Fruit fly (Drosophila melanogaster) whole organism, pupa: ENCODE measurements around the gene MFS10.

Source experiments
- CG12605 ChIP-seq: fragments of 200-800 bp; sonication (Bioruptor generic); IDR thresholded peaks from 2 replicates; pipeline ENCODE4 v1.3.6; 2022; ENCODE audit warnings: missing biosample characterization, missing genetic modification characterization
- CG14655 ChIP-seq: fragments of 200-800 bp; sonication (Bioruptor generic); optimal IDR thresholded peaks from 3 replicates; lab custom pipeline; 2017; ENCODE audit warnings: mild to moderate bottlenecking, missing biosample characterization, missing genetic modification reagents, missing genetic modification characterization
- CG9948 ChIP-seq: fragments of 200-800 bp; sonication (Bioruptor generic); optimal IDR thresholded peaks from 2 replicates; lab custom pipeline; 2018; ENCODE audit warnings: missing biosample characterization, mild to moderate bottlenecking, missing genetic modification characterization, moderate library complexity
- Ets98B ChIP-seq: fragments of 200-800 bp; sonication (Bioruptor generic); IDR thresholded peaks from 2 replicates; pipeline ENCODE4 v1.3.6; 2022; ENCODE audit warnings: missing biosample characterization, missing genetic modification characterization

dm6 chrX:13104571-13104970 is 24.2 kb upstream of the MFS10 start:
- TF ChIP-seq CG9948, result no peak
- TF ChIP-seq CG12605 (GFP tag; lab: Robert Waterston, UW), result no peak
- TF ChIP-seq Ets98B (GFP tag; lab: Robert Waterston, UW), result no peak
- TF ChIP-seq CG14655 (GFP tag; lab: Kevin White, UChicago), result no peak
